Fruit fly (Drosophila melanogaster) whole organism, embryonic: ENCODE measurements around the gene CG18581.

ENCODE experiments used
- Sox102F ChIP-seq: fragments of 200-800 bp; sonication (Bioruptor generic); optimal IDR thresholded peaks from 2 replicates; lab custom pipeline; 2018; ENCODE audit warnings: missing biosample characterization, mild to moderate bottlenecking, missing genetic modification characterization, moderate library complexity
- shn ChIP-seq: fragments of 200-800 bp; sonication (Bioruptor generic); optimal IDR thresholded peaks from 3 replicates; lab custom pipeline; 2016; ENCODE audit warnings: missing biosample characterization, missing genetic modification characterization

dm6 chr3L:15011638-15012335 lies 38.2 kb downstream of the CG18581 start:
- TF ChIP-seq shn (GFP tag; lab: Kevin White, UChicago) (no peak), Sox102F (peak; percentile 86)
